Worm (Caenorhabditis elegans) whole organism, dauer: ENCODE data around the gene inf-1.

Experiments used
- unc-62 ChIP-seq: sonication (generic microtip); optimal IDR thresholded peaks from 2 replicates; lab custom pipeline; 2017; ENCODE audit warnings: missing biosample characterization, missing genetic modification reagents, missing genetic modification characterization

The inf-1 gene

ce11 chrIII:6929558-6930167, at the start of gene inf-1:
Gene inf-1 (plus strand): TSS chrIII:6930134.
- TF ChIP-seq unc-62 (GFP tag; lab: Kevin White, UChicago), result no peak

ce11 chrIII:6880797-6881196, 49.1 kb upstream of the inf-1 start, which contains the start of gene K04C2.7:
Gene K04C2.7 (plus strand): TSS chrIII:6881097.
- no peak for TF ChIP-seq unc-62 (GFP tag; lab: Kevin White, UChicago)

- no peak for TF ChIP-seq unc-62 (GFP tag; lab: Kevin White, UChicago)
These were observed 48.2 kb upstream of the inf-1 start for ce11 chrIII:6881745-6882144.

ce11 chrIII:6884203-6884602, 45.7 kb upstream of the inf-1 start, which contains the start of gene med-2:
Gene med-2 (plus strand): TSS chrIII:6884503.
- TF ChIP-seq unc-62 (GFP tag; lab: Kevin White, UChicago), result no peak

DNA sequence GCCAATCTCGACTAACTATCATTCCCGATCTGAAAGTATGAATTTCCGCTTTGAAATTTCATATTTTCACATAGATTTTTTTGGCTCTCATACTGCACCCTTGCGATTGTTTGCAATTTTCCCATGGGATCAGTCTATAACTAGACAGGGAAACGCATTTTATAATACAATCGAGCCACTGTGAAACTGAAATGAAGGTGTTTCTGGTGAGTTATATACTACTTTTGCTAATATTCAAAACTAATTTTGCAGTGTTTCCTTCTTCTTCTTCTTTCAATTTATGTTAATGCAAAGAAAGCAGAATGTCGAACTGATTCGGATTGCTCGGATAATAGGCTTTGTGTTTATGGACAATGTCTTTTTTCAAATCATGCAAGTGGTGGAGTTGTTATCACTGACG, 44.0 kb upstream of the inf-1 start:
- no peak for TF ChIP-seq unc-62 (GFP tag; lab: Kevin White, UChicago)

DNA sequence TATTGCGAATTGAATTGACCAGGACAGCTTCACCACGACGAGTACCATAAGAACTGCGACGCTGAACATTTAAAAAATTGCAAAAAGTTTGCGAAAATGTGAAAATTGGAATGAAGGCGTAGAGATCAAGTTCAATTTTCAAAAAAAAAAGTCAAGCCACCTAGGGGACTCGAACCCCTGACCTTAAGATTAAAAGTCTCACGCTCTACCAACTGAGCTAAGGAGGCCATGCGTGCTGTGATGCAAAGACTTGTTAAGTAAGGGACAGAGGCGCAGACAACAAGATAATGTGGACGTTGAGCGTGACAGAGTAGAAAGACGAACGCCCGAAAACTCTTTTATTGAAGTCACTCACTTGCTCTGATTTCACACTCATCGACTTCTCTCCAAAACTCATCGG, 42.4 kb upstream of the inf-1 start:
- TF ChIP-seq unc-62 (GFP tag; lab: Kevin White, UChicago), result no peak

DNA sequence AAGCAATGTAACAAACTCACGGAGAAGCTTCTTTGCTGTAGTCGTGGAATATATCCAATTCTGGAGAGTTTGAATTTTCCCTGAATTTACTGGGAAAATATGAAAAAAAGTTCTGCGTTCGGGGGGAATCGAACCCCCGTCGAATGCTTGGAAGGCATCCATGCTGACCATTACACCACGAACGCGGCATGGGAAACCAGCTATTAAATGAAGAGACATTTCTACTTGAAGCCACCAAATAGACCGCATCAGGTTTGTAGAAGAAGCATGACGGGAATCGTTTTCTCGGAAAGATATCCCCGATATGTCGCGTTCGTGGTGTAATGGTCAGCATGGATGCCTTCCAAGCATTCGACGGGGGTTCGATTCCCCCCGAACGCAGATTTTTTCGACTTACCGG, 41.4 kb upstream of the inf-1 start:
- TF ChIP-seq unc-62 (GFP tag; lab: Kevin White, UChicago), result no peak

- no peak for TF ChIP-seq unc-62 (GFP tag; lab: Kevin White, UChicago)
These were observed 40.7 kb upstream of the inf-1 start, which contains the start of the genes brd-1 and K04C2.2 for ce11 chrIII:6888999-6889824. Gene brd-1 (minus strand): TSS chrIII:6889504. Gene K04C2.2 (plus strand): TSS chrIII:6889774.

DNA sequence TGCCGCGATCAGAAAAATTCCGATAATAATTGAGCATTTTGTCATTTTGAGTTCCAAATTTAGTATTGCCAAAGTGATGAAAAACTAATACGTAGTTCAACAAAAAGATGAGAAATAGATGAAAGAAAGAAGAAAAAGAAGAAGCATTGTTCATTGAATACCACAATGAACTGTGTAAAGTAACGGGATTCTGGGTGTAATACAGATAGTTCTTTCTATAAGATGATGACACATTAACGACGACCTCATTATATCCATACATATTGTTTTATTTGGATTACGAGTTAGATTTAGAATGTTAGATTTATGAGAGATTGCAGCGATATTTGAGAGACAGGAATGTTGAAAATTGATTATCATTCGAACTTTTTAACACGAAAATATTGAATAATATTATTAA, 38.4 kb upstream of the inf-1 start, which contains the start of gene K04C2.5:
Gene K04C2.5 (minus strand): TSS at position 101 of the 400 bp plus-strand sequence.
- TF ChIP-seq unc-62 (GFP tag; lab: Kevin White, UChicago), result no peak

DNA sequence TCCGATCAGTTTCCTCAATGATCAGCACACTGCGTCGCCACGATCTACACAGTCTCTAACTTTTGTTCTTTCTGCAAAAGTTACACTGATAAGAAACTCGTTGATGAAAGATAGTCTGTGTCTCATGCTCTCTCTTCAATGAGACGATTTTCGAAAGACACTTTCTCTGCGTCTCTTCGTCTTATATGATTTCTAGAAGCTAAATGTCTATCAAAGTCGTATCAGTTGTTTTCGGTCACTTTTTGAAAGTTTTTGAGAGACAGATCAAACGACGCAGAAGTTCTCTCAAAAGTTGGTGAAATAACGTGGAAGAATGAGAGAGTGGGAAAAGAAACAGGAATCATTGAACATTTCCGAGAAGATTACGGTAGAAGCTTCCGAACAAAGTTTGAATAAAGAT, 34.8 kb upstream of the inf-1 start:
- no peak for TF ChIP-seq unc-62 (GFP tag; lab: Kevin White, UChicago)

DNA sequence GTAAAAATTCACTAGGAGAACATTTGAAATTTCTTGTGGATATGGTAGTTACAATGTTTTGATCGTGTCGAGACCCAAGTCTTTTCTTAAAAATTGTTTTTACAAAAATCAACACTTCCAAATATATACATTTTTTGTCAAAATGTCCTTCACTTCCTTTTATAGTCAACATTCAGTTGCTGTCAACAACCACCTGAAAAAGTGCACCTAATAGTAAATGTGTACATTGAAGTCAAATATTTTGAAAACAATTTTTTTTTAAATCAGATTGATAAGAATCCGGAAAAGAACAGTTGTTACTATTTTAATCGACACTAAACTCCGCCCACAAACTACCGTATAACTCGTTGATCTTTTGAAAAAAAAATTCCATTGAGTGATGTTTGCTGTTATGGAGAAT, 34.3 kb upstream of the inf-1 start:
- TF ChIP-seq unc-62 (GFP tag; lab: Kevin White, UChicago), result no peak

DNA sequence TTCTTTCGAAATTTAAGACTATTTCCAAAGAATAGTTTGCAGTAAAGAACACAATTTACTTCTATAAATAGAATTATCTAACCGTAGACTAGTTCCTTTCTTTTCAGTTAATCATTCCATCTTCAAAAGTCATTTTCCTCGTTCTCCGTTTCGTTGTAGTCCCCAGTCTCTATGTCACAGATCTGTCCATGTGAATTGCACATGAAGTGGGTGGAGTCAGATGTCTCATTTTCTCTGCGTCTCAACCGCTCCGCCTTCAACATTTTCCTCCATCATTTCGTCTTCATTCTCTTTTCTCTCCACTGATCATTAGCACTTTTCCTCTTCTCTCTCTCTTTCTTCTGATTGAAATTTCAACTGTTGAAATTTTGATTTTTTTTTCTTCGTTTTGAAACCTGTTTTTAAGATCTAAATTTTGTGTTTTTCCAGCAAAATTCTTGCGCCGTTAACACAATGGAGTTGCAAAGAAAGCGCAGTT, 32.3 kb upstream of the inf-1 start, which contains the start of gene T07E3.4:
Gene T07E3.4 (plus strand): TSS at position 428 of the 478 bp plus-strand sequence.
- TF ChIP-seq unc-62 (GFP tag; lab: Kevin White, UChicago), result no peak

DNA sequence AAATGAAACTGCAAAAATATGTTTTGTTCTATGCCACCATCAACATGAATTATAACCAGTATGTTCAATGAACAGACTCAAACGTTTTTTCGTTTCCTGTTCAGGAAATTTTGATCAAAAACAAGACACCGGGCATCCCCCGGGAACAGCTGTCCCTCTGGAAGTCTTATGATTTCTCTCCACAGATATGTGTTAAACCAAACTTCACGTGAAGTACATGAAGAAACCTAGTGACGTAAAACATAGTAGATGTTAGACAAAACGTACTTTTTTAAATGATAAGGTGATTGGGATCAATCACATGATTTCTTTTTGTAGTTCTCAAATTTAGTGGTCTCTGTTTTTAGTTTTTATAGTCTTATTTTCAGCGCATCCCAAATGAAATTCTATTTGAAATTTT, 31.4 kb upstream of the inf-1 start:
- no peak for TF ChIP-seq unc-62 (GFP tag; lab: Kevin White, UChicago)

DNA sequence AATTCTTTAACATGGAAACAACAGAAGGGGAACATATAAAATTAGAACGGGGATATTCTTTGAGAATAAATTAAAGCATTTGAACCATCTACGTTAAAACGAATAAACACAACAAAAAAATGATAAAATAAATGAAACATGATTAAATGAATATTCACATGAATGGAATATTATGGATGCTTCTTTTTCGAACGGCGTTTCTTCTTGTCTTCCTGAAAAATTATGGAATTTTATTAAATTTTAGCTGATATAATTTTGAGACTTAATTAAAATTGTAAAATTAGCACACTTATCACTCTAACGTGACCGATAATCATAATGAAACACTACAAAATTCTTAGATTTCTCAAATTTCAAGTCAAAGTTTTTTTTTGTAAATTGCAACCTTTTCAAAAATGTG, 29.3 kb upstream of the inf-1 start:
- TF ChIP-seq unc-62 (GFP tag; lab: Kevin White, UChicago), result no peak

- TF ChIP-seq unc-62 (GFP tag; lab: Kevin White, UChicago), result no peak
These were observed 26.6 kb upstream of the inf-1 start, which contains the start of the genes brc-2 and T07E3.3 for ce11 chrIII:6903056-6903977. Gene brc-2 (minus strand): TSS chrIII:6903106. Gene T07E3.3 (plus strand): TSS chrIII:6903877.
